Fruit fly (Drosophila melanogaster) whole organism, pupa: Measurements from ENCODE around the gene MBD-R2.

Source experiments
- CG14655 ChIP-seq: fragments of 200-800 bp; sonication (Bioruptor generic); optimal IDR thresholded peaks from 3 replicates; lab custom pipeline; 2017; ENCODE audit warnings: mild to moderate bottlenecking, missing biosample characterization, missing genetic modification reagents, missing genetic modification characterization
- CG15710 ChIP-seq: fragments of 200-800 bp; sonication (Bioruptor generic); optimal IDR thresholded peaks from 2 replicates; lab custom pipeline; 2018; ENCODE audit warnings: missing biosample characterization, mild to moderate bottlenecking, missing genetic modification characterization, moderate library complexity
- CG32121 ChIP-seq: fragments of 200-800 bp; sonication (Bioruptor generic); IDR thresholded peaks from 2 replicates; pipeline ENCODE4 v1.3.6; 2022; ENCODE audit warnings: missing biosample characterization, missing genetic modification characterization
- CG34367 ChIP-seq: fragments of 200-800 bp; sonication (Bioruptor generic); optimal IDR thresholded peaks from 2 replicates; lab custom pipeline; 2018; ENCODE audit warnings: missing biosample characterization, mild to moderate bottlenecking, missing genetic modification characterization
- CG4496 ChIP-seq: fragments of 200-800 bp; sonication (Bioruptor generic); IDR thresholded peaks from 3 replicates; pipeline ENCODE4 v1.3.6; 2022; ENCODE audit warnings: missing biosample characterization, missing genetic modification characterization
- CG8159 ChIP-seq: fragments of 200-800 bp; sonication (Bioruptor generic); optimal IDR thresholded peaks from 3 replicates; lab custom pipeline; 2018; ENCODE audit warnings: missing biosample characterization, mild to moderate bottlenecking, missing genetic modification characterization, moderate library complexity
- CG8301 ChIP-seq: fragments of 200-800 bp; sonication (Bioruptor generic); optimal IDR thresholded peaks from 2 replicates; lab custom pipeline; 2018; ENCODE audit warnings: missing biosample characterization, mild to moderate bottlenecking, missing genetic modification characterization
- CG9948 ChIP-seq: fragments of 200-800 bp; sonication (Bioruptor generic); optimal IDR thresholded peaks from 2 replicates; lab custom pipeline; 2018; ENCODE audit warnings: missing biosample characterization, mild to moderate bottlenecking, missing genetic modification characterization, moderate library complexity
- D1 ChIP-seq: fragments of 200-800 bp; sonication (Bioruptor generic); optimal IDR thresholded peaks from 2 replicates; lab custom pipeline; 2018; ENCODE audit warnings: missing biosample characterization, mild to moderate bottlenecking, missing genetic modification characterization, moderate library complexity
- EcR ChIP-seq: fragments of 200-800 bp; sonication (Bioruptor generic); optimal IDR thresholded peaks from 3 replicates; lab custom pipeline; 2019; ENCODE audit warnings: missing biosample characterization, missing genetic modification characterization, mild to moderate bottlenecking, moderate library complexity, missing genetic modification reagents
- Pif1A ChIP-seq: fragments of 200-800 bp; sonication (Bioruptor generic); optimal IDR thresholded peaks from 3 replicates; lab custom pipeline; 2016; ENCODE audit warnings: missing biosample characterization, missing genetic modification characterization
- Pif1B ChIP-seq: fragments of 200-800 bp; sonication (Bioruptor generic); optimal IDR thresholded peaks from 3 replicates; lab custom pipeline; 2016; ENCODE audit warnings: missing biosample characterization, missing genetic modification characterization
- Snoo ChIP-seq: fragments of 200-800 bp; sonication (Bioruptor generic); optimal IDR thresholded peaks from 3 replicates; lab custom pipeline; 2017; ENCODE audit warnings: missing biosample characterization, mild to moderate bottlenecking, missing genetic modification characterization, inconsistent platforms

DNA sequence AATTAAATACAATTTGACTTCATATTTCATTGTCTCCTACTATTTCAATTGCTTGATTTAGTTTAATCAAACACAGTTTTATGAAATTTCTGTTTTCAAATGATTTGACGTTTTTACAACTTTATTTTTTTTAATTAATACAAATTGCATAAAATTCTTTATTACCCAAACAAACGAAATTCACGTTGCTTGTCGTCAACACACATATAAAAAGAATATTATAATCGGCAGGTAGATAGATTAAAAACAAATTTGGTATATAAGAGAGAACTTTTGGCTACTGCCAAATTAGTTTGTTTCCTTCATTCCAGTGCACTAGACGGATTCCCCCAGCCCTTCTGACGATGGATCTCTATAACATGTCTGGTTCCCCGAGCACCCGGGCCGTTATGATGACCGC lies 20.8 kb upstream of the MBD-R2 start, which contains the start of gene GstD6:
- TF ChIP-seq Pif1A (GFP tag; lab: Kevin White, UChicago) (no peak), CG4496 (no peak), CG15710 (tag; lab: Kevin White, UChicago) (no peak), CG32121 (GFP tag; lab: Robert Waterston, UW) (no peak), CG34367 (no peak), Snoo (tag; lab: Kevin White, UChicago) (no peak), CG8159 (tag; lab: Kevin White, UChicago) (no peak), EcR (no peak), CG8301 (no peak), CG9948 (tag; lab: Kevin White, UChicago) (no peak), CG14655 (no peak), D1 (tag; lab: Kevin White, UChicago) (no peak), Pif1B (GFP tag; lab: Kevin White, UChicago) (no peak)
